Worm (Caenorhabditis elegans): ENCODE results near the gene arx-6.

- TF ChIP-seq ama-1 (optimal IDR thresholded peaks at IDR 0.05): no peak
- no peak for TF ChIP-seq B0310.2 (tag; optimal IDR thresholded peaks at IDR 0.05)
- no peak for TF ChIP-seq flt-1 (GFP tag; IDR thresholded peaks at IDR 0.05)
- no peak for TF ChIP-seq hmbx-1 (tag; optimal IDR thresholded peaks at IDR 0.05)
- no peak for TF ChIP-seq F13C5.2 (tag; optimal IDR thresholded peaks at IDR 0.05)
- TF ChIP-seq ceh-36 (tag; optimal IDR thresholded peaks at IDR 0.05): no peak
- TF ChIP-seq scrt-1 (GFP tag; IDR thresholded peaks at IDR 0.05): no peak
Observed at ce11 chrIII:4917960-4918712, 39.7 kb downstream of the arx-6 start, which contains the start of gene rpb-8.

Data from whole organism, early embryonic.